Worm (Caenorhabditis elegans) whole organism, young adult: ENCODE results near the gene T03G11.9.

Source experiments
- B0019.2 ChIP-seq: fragments of 200-800 bp; sonication (Bioruptor generic); conservative IDR thresholded peaks from 2 replicates; pipeline ENCODE4 v1.3.6; 2022; ENCODE audit warnings: missing genetic modification reagents, missing genetic modification characterization, missing compliant biosample characterization
- B0035.1 ChIP-seq: sonication (generic microtip); optimal IDR thresholded peaks from 2 replicates; lab custom pipeline; 2016; ENCODE audit warnings: missing genetic modification characterization, mild to moderate bottlenecking, missing compliant biosample characterization, missing genotype, missing genetic modification reagents
- B0261.1 ChIP-seq: sonication (generic microtip); optimal IDR thresholded peaks from 2 replicates; lab custom pipeline; 2016; ENCODE audit warnings: mild to moderate bottlenecking, missing genetic modification characterization, moderate library complexity, missing compliant biosample characterization
- B0336.3 ChIP-seq: fragments of 200-800 bp; sonication (Bioruptor generic); IDR thresholded peaks from 2 replicates; pipeline ENCODE4 v1.3.6; 2022; ENCODE audit warnings: missing genetic modification characterization, missing compliant biosample characterization
- D2030.7 ChIP-seq: fragments of 200-800 bp; sonication (Bioruptor generic); IDR thresholded peaks from 2 replicates; pipeline ENCODE4 v1.3.6; 2022; ENCODE audit warnings: missing genetic modification reagents, missing genetic modification characterization, missing compliant biosample characterization
- F39B2.1 ChIP-seq: fragments of 200-800 bp; sonication (Bioruptor generic); IDR thresholded peaks from 2 replicates; pipeline ENCODE4 v1.3.6; 2022; ENCODE audit warnings: missing genetic modification reagents, missing genetic modification characterization, missing compliant biosample characterization
- F52B5.7 ChIP-seq: sonication (generic microtip); optimal IDR thresholded peaks from 2 replicates; lab custom pipeline; 2016; ENCODE audit warnings: mild to moderate bottlenecking, missing genetic modification characterization, missing compliant biosample characterization
- F55B11.4 ChIP-seq: sonication (generic microtip); optimal IDR thresholded peaks from 2 replicates; lab custom pipeline; 2016; ENCODE audit warnings: missing compliant biosample characterization, missing genetic modification characterization, borderline replicate concordance; ENCODE audit not compliant: insufficient read depth
- K11D2.4 ChIP-seq: fragments of 200-800 bp; sonication (Bioruptor generic); IDR thresholded peaks from 2 replicates; pipeline ENCODE4 v1.3.6; 2022; ENCODE audit warnings: missing genetic modification reagents, missing genetic modification characterization, missing compliant biosample characterization
- K12H6.12 ChIP-seq: fragments of 200-800 bp; sonication (Bioruptor generic); optimal IDR thresholded peaks from 2 replicates; lab custom pipeline; 2018; ENCODE audit warnings: mild to moderate bottlenecking, missing genetic modification characterization, missing compliant biosample characterization
- T26A5.8 ChIP-seq: sonication (generic microtip); optimal IDR thresholded peaks from 2 replicates; lab custom pipeline; 2016; ENCODE audit warnings: missing genetic modification characterization, missing compliant biosample characterization
- Y53F4B.3 ChIP-seq: fragments of 200-800 bp; sonication (Bioruptor generic); IDR thresholded peaks from 2 replicates; pipeline ENCODE4 v1.3.6; 2022; ENCODE audit warnings: missing genetic modification reagents, missing genetic modification characterization, missing compliant biosample characterization
- ZK185.1 ChIP-seq: sonication (generic microtip); optimal IDR thresholded peaks from 2 replicates; lab custom pipeline; 2016; ENCODE audit warnings: mild to moderate bottlenecking, missing genetic modification characterization, missing compliant biosample characterization; ENCODE audit not compliant: poor library complexity, severe bottlenecking
- akir-1 ChIP-seq: fragments of 200-800 bp; sonication (Bioruptor generic); optimal IDR thresholded peaks from 2 replicates; lab custom pipeline; 2018; ENCODE audit warnings: mild to moderate bottlenecking, missing genetic modification characterization, moderate library complexity, missing compliant biosample characterization
- aptf-2 ChIP-seq: fragments of 200-800 bp; sonication (Bioruptor generic); conservative IDR thresholded peaks from 2 replicates; pipeline ENCODE4 v1.3.6; 2022; ENCODE audit warnings: missing genetic modification reagents, missing genetic modification characterization, missing compliant biosample characterization
- bed-1 ChIP-seq: fragments of 200-800 bp; sonication (Bioruptor generic); IDR thresholded peaks from 2 replicates; pipeline ENCODE4 v1.3.6; 2022; ENCODE audit warnings: missing genetic modification reagents, missing genetic modification characterization, missing compliant biosample characterization
- cebp-1 ChIP-seq, 2 experiments: fragments of 200-800 bp in 1 of 2; sonication (Bioruptor generic) in 1 of 2; sonication (generic microtip) in 1 of 2; IDR thresholded peaks in 1 of 2; optimal IDR thresholded peaks in 1 of 2; 2 replicates each; pipeline versions ENCODE4 v1.3.6 to Lab custom; 2017 to 2022; ENCODE audit warnings: missing compliant biosample characterization in 2 of 2, missing genetic modification characterization in 2 of 2, mild to moderate bottlenecking in 1 of 2, missing genetic modification reagents in 1 of 2, moderate library complexity in 1 of 2
- ceh-91 ChIP-seq: fragments of 200-800 bp; sonication (Bioruptor generic); IDR thresholded peaks from 2 replicates; pipeline ENCODE4 v1.3.6; 2022; ENCODE audit warnings: missing genetic modification reagents, missing genetic modification characterization, missing compliant biosample characterization
- dox-1 ChIP-seq: fragments of 200-800 bp; sonication (Bioruptor generic); IDR thresholded peaks from 2 replicates; pipeline ENCODE4 v1.3.6; 2022; ENCODE audit warnings: missing genetic modification reagents, missing genetic modification characterization, missing compliant biosample characterization
- dpff-1 ChIP-seq: sonication (generic microtip); optimal IDR thresholded peaks from 2 replicates; lab custom pipeline; 2017; ENCODE audit warnings: mild to moderate bottlenecking, missing genetic modification characterization, missing compliant biosample characterization
- efl-1 ChIP-seq: fragments of 150-350 bp; optimal IDR thresholded peaks from 2 replicates; lab custom pipeline; 2014; ENCODE audit warnings: missing biosample characterization, missing genetic modification reagents, missing genetic modification characterization
- hlh-26 ChIP-seq: fragments of 200-800 bp; sonication (Bioruptor generic); conservative IDR thresholded peaks from 2 replicates; pipeline ENCODE4 v1.3.6; 2022; ENCODE audit warnings: missing genetic modification reagents, missing genetic modification characterization, missing compliant biosample characterization
- hmg-1.2 ChIP-seq: fragments of 200-800 bp; sonication (Bioruptor generic); IDR thresholded peaks from 2 replicates; pipeline ENCODE4 v1.3.6; 2022; ENCODE audit warnings: missing genetic modification reagents, missing genetic modification characterization, missing compliant biosample characterization
- hmg-20 ChIP-seq: fragments of 200-800 bp; sonication (Bioruptor generic); IDR thresholded peaks from 2 replicates; pipeline ENCODE4 v1.3.6; 2022; ENCODE audit warnings: missing genetic modification reagents, missing genetic modification characterization, missing compliant biosample characterization
- lir-1 ChIP-seq: fragments of 200-800 bp; sonication (Bioruptor generic); conservative IDR thresholded peaks from 2 replicates; pipeline ENCODE4 v1.3.6; 2022; ENCODE audit warnings: missing genetic modification reagents, missing genetic modification characterization, missing compliant biosample characterization
- madf-10 ChIP-seq: sonication (generic microtip); optimal IDR thresholded peaks from 2 replicates; lab custom pipeline; 2016; ENCODE audit warnings: mild to moderate bottlenecking, missing genetic modification characterization, missing compliant biosample characterization
- madf-3 ChIP-seq: fragments of 200-800 bp; sonication (Bioruptor generic); IDR thresholded peaks from 2 replicates; pipeline ENCODE4 v1.3.6; 2022; ENCODE audit warnings: missing genetic modification reagents, missing genetic modification characterization, missing compliant biosample characterization
- madf-6 ChIP-seq: fragments of 200-800 bp; sonication (Bioruptor generic); IDR thresholded peaks from 2 replicates; pipeline ENCODE4 v1.3.6; 2022; ENCODE audit warnings: missing genetic modification reagents, missing genetic modification characterization, missing compliant biosample characterization
- mcd-1 ChIP-seq: fragments of 200-800 bp; sonication (Bioruptor generic); IDR thresholded peaks from 2 replicates; pipeline ENCODE4 v1.3.6; 2022; ENCODE audit warnings: missing genetic modification reagents, missing genetic modification characterization, missing compliant biosample characterization
- mel-28 ChIP-seq: sonication (generic microtip); optimal IDR thresholded peaks from 2 replicates; lab custom pipeline; 2016; ENCODE audit warnings: borderline replicate concordance, mild to moderate bottlenecking, missing genetic modification characterization, missing compliant biosample characterization
- mes-4 ChIP-seq: sonication (generic microtip); optimal IDR thresholded peaks from 2 replicates; lab custom pipeline; 2016; ENCODE audit warnings: missing genotype, missing genetic modification characterization, missing compliant biosample characterization
- mxl-1 ChIP-seq: sonication (generic microtip); optimal IDR thresholded peaks from 2 replicates; lab custom pipeline; 2016; ENCODE audit warnings: missing genetic modification characterization, missing compliant biosample characterization
- nfyb-1 ChIP-seq: fragments of 200-800 bp; sonication (Bioruptor generic); IDR thresholded peaks from 2 replicates; pipeline ENCODE4 v1.3.6; 2022; ENCODE audit warnings: missing genetic modification reagents, missing genetic modification characterization, missing compliant biosample characterization
- nhr-120 ChIP-seq: fragments of 200-800 bp; sonication (Bioruptor generic); IDR thresholded peaks from 2 replicates; pipeline ENCODE4 v1.3.6; 2022; ENCODE audit warnings: missing genetic modification characterization, missing compliant biosample characterization
- nhr-27 ChIP-seq: fragments of 200-800 bp; sonication (Bioruptor generic); optimal IDR thresholded peaks from 2 replicates; lab custom pipeline; 2018; ENCODE audit warnings: mild to moderate bottlenecking, missing genetic modification characterization, moderate library complexity, missing compliant biosample characterization
- pbrm-1 ChIP-seq: fragments of 200-800 bp; sonication (Bioruptor generic); IDR thresholded peaks from 2 replicates; pipeline ENCODE4 v1.3.6; 2022; ENCODE audit warnings: missing genetic modification reagents, missing genetic modification characterization, missing compliant biosample characterization
- pha-4 ChIP-seq: fragments of 150-350 bp; sonication (generic microtip); optimal IDR thresholded peaks from 2 replicates; lab custom pipeline; 2014; ENCODE audit warnings: missing biosample characterization, missing genetic modification reagents, missing genetic modification characterization
- repo-1 ChIP-seq: sonication (generic microtip); optimal IDR thresholded peaks from 2 replicates; lab custom pipeline; 2017; ENCODE audit warnings: mild to moderate bottlenecking, missing genetic modification characterization, missing compliant biosample characterization
- snpc-1.1 ChIP-seq: sonication (generic microtip); optimal IDR thresholded peaks from 2 replicates; lab custom pipeline; 2017; ENCODE audit warnings: missing genetic modification characterization, mild to moderate bottlenecking, missing compliant biosample characterization, antibody characterized with exemption, moderate library complexity, missing genotype, missing genetic modification reagents; ENCODE audit not compliant: insufficient read depth
- snpc-1.3 ChIP-seq: sonication (generic microtip); optimal IDR thresholded peaks from 2 replicates; lab custom pipeline; 2017; ENCODE audit warnings: missing genetic modification characterization, mild to moderate bottlenecking, missing compliant biosample characterization, antibody characterized with exemption, moderate library complexity, missing genotype, missing genetic modification reagents; ENCODE audit not compliant: insufficient read depth
- snpc-4 ChIP-seq, 5 experiments: fragments of 150-350 bp in 1 of 5; sonication (generic microtip) in 4 of 5; optimal IDR thresholded peaks; 2 replicates each; lab custom pipeline; 2014 to 2018; ENCODE audit warnings: missing genetic modification characterization in 5 of 5, missing biosample characterization in 3 of 5, antibody characterized with exemption in 2 of 5, mild to moderate bottlenecking in 2 of 5, missing compliant biosample characterization in 2 of 5, missing genotype in 2 of 5, moderate library complexity in 2 of 5, missing genetic modification reagents in 1 of 5
- ztf-22 ChIP-seq: fragments of 200-800 bp; sonication (Bioruptor generic); optimal IDR thresholded peaks from 2 replicates; lab custom pipeline; 2018; ENCODE audit warnings: mild to moderate bottlenecking, missing genetic modification characterization, moderate library complexity, missing compliant biosample characterization
- ztf-6 ChIP-seq: fragments of 200-800 bp; sonication (Bioruptor generic); IDR thresholded peaks from 2 replicates; pipeline ENCODE4 v1.3.6; 2022; ENCODE audit warnings: missing genetic modification reagents, missing genetic modification characterization, missing compliant biosample characterization

The T03G11.9 gene

ce11 chrX:5195462-5196160 lies 11.6 kb downstream of the T03G11.9 start, which contains the start of gene pqn-62:
Gene pqn-62 (plus strand): TSS chrX:5196110.
- no peak for TF ChIP-seq pha-4 (tag; lab: Kevin White, UChicago)
- TF ChIP-seq B0035.1 = no peak
- no peak for TF ChIP-seq mes-4 (tag; lab: Kevin White, UChicago)
- no peak for TF ChIP-seq dpff-1 (tag; lab: Kevin White, UChicago)
- TF ChIP-seq B0336.3 (GFP tag; lab: Robert Waterston, UW) = no peak
- TF ChIP-seq hlh-26 = no peak
- TF ChIP-seq bed-1 = no peak
- TF ChIP-seq madf-6 (GFP tag; lab: Robert Waterston, UW) = no peak
- TF ChIP-seq hmg-20 (GFP tag; lab: Robert Waterston, UW) = no peak
- no peak for TF ChIP-seq ztf-6
- no peak for TF ChIP-seq K11D2.4 (GFP tag; lab: Robert Waterston, UW)
- no peak for TF ChIP-seq B0261.1 (tag; lab: Kevin White, UChicago)
- no peak for TF ChIP-seq nhr-27 (tag; lab: Kevin White, UChicago)

- TF ChIP-seq aptf-2 (GFP tag; lab: Robert Waterston, UW) (no peak), madf-3 (GFP tag; lab: Robert Waterston, UW) (no peak), repo-1 (tag; lab: Kevin White, UChicago) (no peak), B0336.3 (GFP tag; lab: Robert Waterston, UW) (no peak), efl-1 (GFP tag; lab: Kevin White, UChicago) (no peak), K12H6.12 (tag; lab: Kevin White, UChicago) (no peak), mel-28 (tag; lab: Kevin White, UChicago) (no peak), F52B5.7 (tag; lab: Kevin White, UChicago) (no peak), akir-1 (GFP tag; lab: Kevin White, UChicago) (no peak), mcd-1 (GFP tag; lab: Robert Waterston, UW) (no peak), snpc-4 (GFP tag; optimal IDR thresholded peaks at IDR 0.05; lab: Kevin White, UChicago) (no peak), snpc-4 (tag; optimal IDR thresholded peaks at IDR 0.05; lab: Kevin White, UChicago) (no peak), nfyb-1 (no peak), dpff-1 (tag; lab: Kevin White, UChicago) (no peak), dox-1 (GFP tag; lab: Robert Waterston, UW) (no peak)
Measured at ce11 chrX:5197440-5197839, 13.4 kb downstream of the T03G11.9 start.

- TF ChIP-seq F39B2.1 (GFP tag; lab: Robert Waterston, UW) = no peak
- TF ChIP-seq lir-1 (GFP tag; lab: Robert Waterston, UW) = no peak
- no peak for TF ChIP-seq snpc-1.1
- TF ChIP-seq B0019.2 (GFP tag; lab: Robert Waterston, UW) = no peak
- TF ChIP-seq D2030.7 (GFP tag; lab: Robert Waterston, UW) = no peak
- TF ChIP-seq ceh-91 (GFP tag; lab: Robert Waterston, UW) = no peak
- no peak for TF ChIP-seq hmg-20 (GFP tag; lab: Robert Waterston, UW)
- no peak for TF ChIP-seq cebp-1 (GFP tag; IDR thresholded peaks at IDR 0.05; lab: Robert Waterston, UW)
- no peak for TF ChIP-seq cebp-1 (tag; optimal IDR thresholded peaks at IDR 0.05; lab: Kevin White, UChicago)
- TF ChIP-seq snpc-1.3 (tag; lab: Kevin White, UChicago) = no peak
- TF ChIP-seq F55B11.4 (tag; lab: Kevin White, UChicago) = no peak
- TF ChIP-seq Y53F4B.3 (GFP tag; lab: Robert Waterston, UW) = no peak
- no peak for TF ChIP-seq ztf-22
- no peak for TF ChIP-seq ZK185.1 (tag; lab: Kevin White, UChicago)
- TF ChIP-seq hmg-1.2 (GFP tag; lab: Robert Waterston, UW) = no peak
- no peak for TF ChIP-seq T26A5.8 (tag; lab: Kevin White, UChicago)
- TF ChIP-seq pbrm-1 = no peak
- TF ChIP-seq mxl-1 (tag; lab: Kevin White, UChicago) = no peak
- TF ChIP-seq nhr-120 (GFP tag; lab: Robert Waterston, UW) = no peak
- TF ChIP-seq madf-10 (tag; lab: Kevin White, UChicago) = no peak
Measured at ce11 chrX:5199245-5199644, 15.2 kb downstream of the T03G11.9 start.
